Fruit fly (Drosophila melanogaster): ENCODE results near the gene CG34300.
A peak's percentile ranks its signal among the peaks of the same experiment; 100 is the strongest.

DNA sequence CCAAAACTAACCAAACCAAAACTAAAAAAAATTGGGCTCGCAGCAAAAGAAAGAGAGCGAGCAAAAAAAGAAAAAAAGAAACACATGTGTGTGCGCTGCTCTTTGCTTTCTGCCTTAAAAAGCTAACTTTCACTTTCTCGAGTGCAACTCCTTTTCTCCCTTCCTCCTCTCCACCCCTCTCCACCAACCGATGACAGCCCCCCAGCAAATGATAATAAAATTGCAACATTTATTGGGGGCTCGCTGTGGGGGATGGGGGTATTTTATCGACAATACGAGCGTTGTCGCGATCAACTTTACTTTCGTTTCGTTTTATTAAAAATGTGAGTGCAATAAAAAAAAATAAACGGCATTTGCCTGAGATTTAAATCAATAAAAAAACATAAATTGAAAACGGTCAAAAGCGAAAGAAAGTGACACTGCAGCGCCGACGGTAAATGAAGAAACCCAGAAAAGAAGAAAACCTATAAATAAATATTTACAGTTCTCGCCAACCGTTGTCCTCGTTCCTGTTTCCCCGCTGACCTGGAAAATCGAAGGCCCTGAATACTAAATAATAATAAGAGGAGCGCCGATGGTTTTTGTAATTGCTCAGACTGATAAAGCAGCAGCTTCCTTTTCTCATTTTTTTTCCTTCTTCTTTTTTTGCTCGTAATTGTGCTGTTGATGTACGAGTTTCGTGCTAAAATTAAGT is 17.9 kb downstream of the CG34300 start:
- TF ChIP-seq kay (GFP tag; ENCODE audit: borderline replicate concordance) (peak; percentile 0), CG5204 (GFP tag; optimal IDR thresholded peaks at IDR 0.05) (no peak), CG7101 (tag; optimal IDR thresholded peaks at IDR 0.05) (no peak), bab1 (GFP tag; optimal IDR thresholded peaks at IDR 0.05) (no peak), pad (GFP tag; optimal IDR thresholded peaks at IDR 0.05) (no peak), cic (GFP tag; optimal IDR thresholded peaks at IDR 0.05) (no peak), CG11617 (GFP tag; optimal IDR thresholded peaks at IDR 0.05) (no peak)
